Fruit fly (Drosophila melanogaster) whole organism, prepupa: ENCODE measurements around the gene CG13385.

Source experiments
- Blimp-1 ChIP-seq: fragments of 200-800 bp; sonication (Bioruptor generic); optimal IDR thresholded peaks from 3 replicates; lab custom pipeline; 2017; ENCODE audit warnings: missing biosample characterization, missing genetic modification characterization, mild to moderate bottlenecking, moderate library complexity, missing genetic modification reagents
- CG10631 ChIP-seq: fragments of 200-800 bp; sonication (Bioruptor generic); optimal IDR thresholded peaks from 2 replicates; lab custom pipeline; 2016; ENCODE audit warnings: missing biosample characterization, missing genetic modification characterization
- CG10669 ChIP-seq: fragments of 200-800 bp; sonication (Bioruptor generic); optimal IDR thresholded peaks from 3 replicates; lab custom pipeline; 2018; ENCODE audit warnings: missing biosample characterization, mild to moderate bottlenecking, missing genetic modification characterization, moderate library complexity
- CG11762 ChIP-seq: fragments of 200-800 bp; sonication (Bioruptor generic); optimal IDR thresholded peaks from 3 replicates; lab custom pipeline; 2016; ENCODE audit warnings: missing biosample characterization, missing genetic modification characterization; ENCODE audit not compliant: insufficient read depth
- CG11902 ChIP-seq: fragments of 200-800 bp; sonication (Bioruptor generic); optimal IDR thresholded peaks from 3 replicates; lab custom pipeline; 2016; ENCODE audit warnings: missing biosample characterization, missing genetic modification characterization
- CG15336 ChIP-seq: fragments of 200-800 bp; sonication (Bioruptor generic); IDR thresholded peaks from 2 replicates; pipeline ENCODE4 v1.3.6; 2022; ENCODE audit warnings: missing biosample characterization, missing genetic modification characterization
- CG1621 ChIP-seq: fragments of 200-800 bp; sonication (Bioruptor generic); optimal IDR thresholded peaks from 3 replicates; lab custom pipeline; 2018; ENCODE audit warnings: missing biosample characterization, mild to moderate bottlenecking, missing genetic modification characterization
- CG16779 ChIP-seq: fragments of 200-800 bp; sonication (Bioruptor generic); optimal IDR thresholded peaks from 3 replicates; lab custom pipeline; 2017; ENCODE audit warnings: missing biosample characterization, mild to moderate bottlenecking, missing genetic modification characterization
- CG3032 ChIP-seq: fragments of 200-800 bp; optimal IDR thresholded peaks from 2 replicates; lab custom pipeline; 2019; ENCODE audit warnings: missing biosample characterization, mild to moderate bottlenecking, missing genetic modification characterization, moderate library complexity
- CG31627 ChIP-seq: fragments of 200-800 bp; sonication (Bioruptor generic); optimal IDR thresholded peaks from 3 replicates; lab custom pipeline; 2016; ENCODE audit warnings: missing biosample characterization, missing genetic modification characterization
- CG32006 ChIP-seq: fragments of 200-800 bp; sonication (Bioruptor generic); optimal IDR thresholded peaks from 3 replicates; lab custom pipeline; 2017; ENCODE audit warnings: missing biosample characterization, mild to moderate bottlenecking, missing genetic modification characterization
- CG34406 ChIP-seq: fragments of 200-800 bp; sonication (Bioruptor generic); optimal IDR thresholded peaks from 3 replicates; lab custom pipeline; 2016; ENCODE audit warnings: missing biosample characterization, missing genetic modification characterization
- CG4318 ChIP-seq: fragments of 200-800 bp; sonication (Bioruptor generic); optimal IDR thresholded peaks from 3 replicates; lab custom pipeline; 2017; ENCODE audit warnings: missing biosample characterization, mild to moderate bottlenecking, missing genetic modification characterization
- CG6163 ChIP-seq: fragments of 200-800 bp; sonication (Bioruptor generic); IDR thresholded peaks from 3 replicates; pipeline ENCODE4 v1.3.6; 2022; ENCODE audit warnings: missing biosample characterization, missing genetic modification characterization
- CG6276 ChIP-seq: fragments of 200-800 bp; sonication (Bioruptor generic); optimal IDR thresholded peaks from 2 replicates; lab custom pipeline; 2017; ENCODE audit warnings: missing biosample characterization, mild to moderate bottlenecking, missing genetic modification characterization
- CG6792 ChIP-seq: fragments of 200-800 bp; sonication (Bioruptor generic); optimal IDR thresholded peaks from 3 replicates; lab custom pipeline; 2016; ENCODE audit warnings: missing biosample characterization, missing genetic modification characterization
- CG6808 ChIP-seq: fragments of 200-800 bp; sonication (Bioruptor generic); optimal IDR thresholded peaks from 3 replicates; lab custom pipeline; 2017; ENCODE audit warnings: missing biosample characterization, missing genetic modification characterization, mild to moderate bottlenecking, moderate library complexity, missing genetic modification reagents
- CG6854 ChIP-seq: fragments of 200-800 bp; sonication (Bioruptor generic); optimal IDR thresholded peaks from 2 replicates; lab custom pipeline; 2017; ENCODE audit warnings: missing biosample characterization, mild to moderate bottlenecking, missing genetic modification characterization
- CG7368 ChIP-seq: fragments of 200-800 bp; sonication (Bioruptor generic); optimal IDR thresholded peaks from 3 replicates; lab custom pipeline; 2016; ENCODE audit warnings: missing biosample characterization, missing genetic modification characterization
- CG8119 ChIP-seq: fragments of 200-800 bp; sonication (Bioruptor generic); IDR thresholded peaks from 3 replicates; pipeline ENCODE4 v1.3.6; 2022; ENCODE audit warnings: missing biosample characterization, missing genetic modification characterization
- CG8632 ChIP-seq: fragments of 200-800 bp; sonication (Bioruptor generic); optimal IDR thresholded peaks from 3 replicates; lab custom pipeline; 2016; ENCODE audit warnings: missing biosample characterization, missing genetic modification characterization
- CG9139 ChIP-seq: fragments of 200-800 bp; sonication (Bioruptor generic); optimal IDR thresholded peaks from 3 replicates; lab custom pipeline; 2017; ENCODE audit warnings: missing biosample characterization, mild to moderate bottlenecking, missing genetic modification characterization
- Eip75B ChIP-seq: fragments of 200-800 bp; sonication (Bioruptor generic); optimal IDR thresholded peaks from 3 replicates; lab custom pipeline; 2016; ENCODE audit warnings: missing biosample characterization, missing genetic modification characterization
- Eip78C ChIP-seq: fragments of 200-800 bp; sonication (Bioruptor generic); peaks from one replicate; lab custom pipeline; 2016; ENCODE audit warnings: missing biosample characterization, missing genetic modification characterization
- Eip93F ChIP-seq: fragments of 200-800 bp; sonication (Bioruptor generic); optimal IDR thresholded peaks from 2 replicates; lab custom pipeline; 2016; ENCODE audit warnings: missing biosample characterization, mild to moderate bottlenecking, missing genetic modification characterization
- Ets21C ChIP-seq: fragments of 200-800 bp; sonication (Bioruptor generic); optimal IDR thresholded peaks from 3 replicates; lab custom pipeline; 2016; ENCODE audit warnings: missing biosample characterization, missing genetic modification characterization
- Ets96B ChIP-seq: fragments of 200-800 bp; optimal IDR thresholded peaks from 2 replicates; lab custom pipeline; 2019; ENCODE audit warnings: missing biosample characterization, mild to moderate bottlenecking, missing genetic modification characterization, moderate library complexity
- Hr39 ChIP-seq: fragments of 200-800 bp; sonication (Bioruptor generic); optimal IDR thresholded peaks from 2 replicates; lab custom pipeline; 2016; ENCODE audit warnings: missing biosample characterization, missing genetic modification characterization
- Hr4 ChIP-seq: fragments of 200-800 bp; sonication (Bioruptor generic); optimal IDR thresholded peaks from 3 replicates; lab custom pipeline; 2016; ENCODE audit warnings: missing biosample characterization, missing genetic modification characterization
- Lpt ChIP-seq: fragments of 200-800 bp; sonication (Bioruptor generic); optimal IDR thresholded peaks from 3 replicates; lab custom pipeline; 2016; ENCODE audit warnings: missing biosample characterization, missing genetic modification characterization
- Met ChIP-seq: fragments of 200-800 bp; sonication (Bioruptor generic); optimal IDR thresholded peaks from 3 replicates; lab custom pipeline; 2016; ENCODE audit warnings: missing biosample characterization, missing genetic modification characterization
- OdsH ChIP-seq: fragments of 200-800 bp; sonication (Bioruptor generic); optimal IDR thresholded peaks from 3 replicates; lab custom pipeline; 2016; ENCODE audit warnings: missing biosample characterization, missing genetic modification characterization
- Smox ChIP-seq: fragments of 200-800 bp; sonication (Bioruptor generic); optimal IDR thresholded peaks from 3 replicates; lab custom pipeline; 2016; ENCODE audit warnings: missing biosample characterization, missing genetic modification characterization
- Sox102F ChIP-seq: fragments of 200-800 bp; sonication (Bioruptor generic); optimal IDR thresholded peaks from 2 replicates; lab custom pipeline; 2016; ENCODE audit warnings: missing biosample characterization, mild to moderate bottlenecking, missing genetic modification characterization
- Sox15 ChIP-seq: fragments of 200-800 bp; sonication (Bioruptor generic); optimal IDR thresholded peaks from 3 replicates; lab custom pipeline; 2016; ENCODE audit warnings: missing biosample characterization, missing genetic modification characterization
- cyc ChIP-seq: fragments of 200-800 bp; sonication (Bioruptor generic); optimal IDR thresholded peaks from 3 replicates; lab custom pipeline; 2016; ENCODE audit warnings: missing biosample characterization, missing genetic modification characterization
- dac ChIP-seq: fragments of 200-800 bp; sonication (Bioruptor generic); optimal IDR thresholded peaks from 2 replicates; lab custom pipeline; 2017; ENCODE audit warnings: missing biosample characterization, mild to moderate bottlenecking, missing genetic modification characterization
- dsx ChIP-seq: fragments of 200-800 bp; optimal IDR thresholded peaks from 3 replicates; lab custom pipeline; 2019; ENCODE audit warnings: missing biosample characterization, mild to moderate bottlenecking, missing genetic modification characterization, moderate library complexity; ENCODE audit not compliant: poor library complexity, severe bottlenecking
- eg ChIP-seq: fragments of 200-800 bp; sonication (Bioruptor generic); IDR thresholded peaks from 3 replicates; pipeline ENCODE4 v1.3.6; 2022; ENCODE audit warnings: missing biosample characterization, missing genetic modification characterization
- fd59A ChIP-seq: fragments of 200-800 bp; sonication (Bioruptor generic); optimal IDR thresholded peaks from 2 replicates; lab custom pipeline; 2017; ENCODE audit warnings: missing biosample characterization, mild to moderate bottlenecking, missing genetic modification characterization, missing genetic modification reagents
- fd85E ChIP-seq: fragments of 200-800 bp; sonication (Bioruptor generic); optimal IDR thresholded peaks from 3 replicates; lab custom pipeline; 2016; ENCODE audit warnings: missing biosample characterization, missing genetic modification characterization
- lz ChIP-seq: fragments of 200-800 bp; sonication (Bioruptor generic); optimal IDR thresholded peaks from 3 replicates; lab custom pipeline; 2016; ENCODE audit warnings: missing biosample characterization, missing genetic modification characterization
- net ChIP-seq: fragments of 200-800 bp; sonication (Bioruptor generic); optimal IDR thresholded peaks from 3 replicates; lab custom pipeline; 2016; ENCODE audit warnings: missing biosample characterization, missing genetic modification characterization
- pdm3 ChIP-seq: fragments of 200-800 bp; sonication (Bioruptor generic); optimal IDR thresholded peaks from 3 replicates; lab custom pipeline; 2016; ENCODE audit warnings: missing biosample characterization, missing genetic modification characterization
- salr ChIP-seq, 2 experiments: fragments of 200-800 bp; sonication (Bioruptor generic); optimal IDR thresholded peaks; 3 replicates each; lab custom pipeline; 2016 to 2018; ENCODE audit warnings: missing biosample characterization in 2 of 2, missing genetic modification characterization in 2 of 2, mild to moderate bottlenecking in 1 of 2
- spab ChIP-seq: fragments of 200-800 bp; sonication (Bioruptor generic); optimal IDR thresholded peaks from 2 replicates; lab custom pipeline; 2017; ENCODE audit warnings: missing biosample characterization, mild to moderate bottlenecking, missing genetic modification characterization, missing genetic modification reagents
- ss ChIP-seq, 2 experiments: fragments of 200-800 bp; sonication (Bioruptor generic); optimal IDR thresholded peaks; 2 replicates in 1 of 2; 3 replicates in 1 of 2; lab custom pipeline; 2017 to 2018; ENCODE audit warnings: mild to moderate bottlenecking in 2 of 2, missing biosample characterization in 2 of 2, missing genetic modification characterization in 2 of 2, moderate library complexity in 1 of 2
- svp ChIP-seq: fragments of 200-800 bp; sonication (Bioruptor generic); peaks from one replicate; lab custom pipeline; 2016; ENCODE audit warnings: missing biosample characterization, missing genetic modification characterization
- topi ChIP-seq: fragments of 200-800 bp; sonication (Bioruptor generic); optimal IDR thresholded peaks from 3 replicates; lab custom pipeline; 2016; ENCODE audit warnings: missing biosample characterization, missing genetic modification characterization
- vri ChIP-seq: fragments of 200-800 bp; sonication (Bioruptor generic); optimal IDR thresholded peaks from 3 replicates; lab custom pipeline; 2016; ENCODE audit warnings: missing biosample characterization, mild to moderate bottlenecking, missing genetic modification characterization

Gene CG13385

dm6 chr2L:8403286-8404270, 7.1 kb downstream of the CG13385 start, which contains the start of gene emb:
Gene emb, plus strand, starts transcription at chr2L:8403573.
- TF ChIP-seq CG4318: no peak
- TF ChIP-seq CG3032 (tag; lab: Kevin White, UChicago): peak; percentile 51
- TF ChIP-seq vri (GFP tag; lab: Kevin White, UChicago): no peak
- TF ChIP-seq CG9139 (GFP tag; lab: Kevin White, UChicago): no peak
- no peak for TF ChIP-seq CG7368
- TF ChIP-seq pdm3: no peak
- no peak for TF ChIP-seq CG1621 (tag; lab: Kevin White, UChicago)
- TF ChIP-seq Sox102F (GFP tag; lab: Kevin White, UChicago): no peak
- no peak for TF ChIP-seq CG8632
- TF ChIP-seq Lpt (GFP tag; lab: Kevin White, UChicago): no peak
- no peak for TF ChIP-seq Eip75B (GFP tag; lab: Kevin White, UChicago)
- peak; percentile 37 for TF ChIP-seq cyc (GFP tag; lab: Kevin White, UChicago)
- TF ChIP-seq CG10631: peak; percentile 58
- no peak for TF ChIP-seq Eip93F
- TF ChIP-seq topi (GFP tag; lab: Kevin White, UChicago): peak; percentile 22
- peak; percentile 11 for TF ChIP-seq Blimp-1 (GFP tag; lab: Kevin White, UChicago)
- TF ChIP-seq CG6854 (GFP tag; lab: Kevin White, UChicago): peak; percentile 69
- peak; percentile 83 for TF ChIP-seq Eip78C (GFP tag; lab: Kevin White, UChicago)
- peak; percentile 51 for TF ChIP-seq CG34406 (GFP tag; lab: Kevin White, UChicago)
- no peak for TF ChIP-seq CG11762
- peak; percentile 66 for TF ChIP-seq dsx (GFP tag; lab: Kevin White, UChicago)
- TF ChIP-seq fd85E (GFP tag; lab: Kevin White, UChicago): no peak
- no peak for TF ChIP-seq salr (GFP tag; optimal IDR thresholded peaks at IDR 0.05; lab: Kevin White, UChicago)
- TF ChIP-seq CG15336 (GFP tag; lab: Robert Waterston, UW): peak; percentile 62
- peak; percentile 50 for TF ChIP-seq Ets96B (tag; lab: Kevin White, UChicago)
- TF ChIP-seq CG16779 (tag; lab: Kevin White, UChicago): no peak
- no peak for TF ChIP-seq CG11902 (GFP tag; lab: Kevin White, UChicago)
- peak; percentile 79 for TF ChIP-seq CG8119 (GFP tag; lab: Robert Waterston, UW)
- no peak for TF ChIP-seq Sox15 (GFP tag; lab: Kevin White, UChicago)
- TF ChIP-seq Hr39: no peak
- no peak for TF ChIP-seq CG32006 (GFP tag; lab: Kevin White, UChicago)
- no peak for TF ChIP-seq CG6792
- peak; percentile 36 for TF ChIP-seq lz
- no peak for TF ChIP-seq dac (GFP tag; lab: Kevin White, UChicago)
- TF ChIP-seq fd59A: no peak
- peak; percentile 30 for TF ChIP-seq OdsH (GFP tag; lab: Kevin White, UChicago)
- no peak for TF ChIP-seq net (GFP tag; lab: Kevin White, UChicago)
- TF ChIP-seq CG6163: peak; percentile 79
- no peak for TF ChIP-seq Met (GFP tag; lab: Kevin White, UChicago)
- peak; percentile 76 for TF ChIP-seq eg (GFP tag; lab: Robert Waterston, UW)
- TF ChIP-seq Hr4: no peak
- peak; percentile 37 for TF ChIP-seq Ets21C (GFP tag; lab: Kevin White, UChicago)
- TF ChIP-seq CG6808: peak; percentile 76
- TF ChIP-seq Smox (GFP tag; lab: Kevin White, UChicago): no peak
- TF ChIP-seq CG31627 (GFP tag; lab: Kevin White, UChicago): peak; percentile 62
- TF ChIP-seq CG10669: no peak
- no peak for TF ChIP-seq CG6276
- peak in 1 of 2 experiments; percentile 89 for TF ChIP-seq ss (GFP tag; optimal IDR thresholded peaks at IDR 0.05; lab: Kevin White, UChicago)
- TF ChIP-seq svp: no peak
- TF ChIP-seq spab (GFP tag; lab: Kevin White, UChicago): no peak
